Fruit fly (Drosophila melanogaster) whole organism, adult: ENCODE results near the gene CG9503.

Experiments used
- CG14711 ChIP-seq: fragments of 200-800 bp; sonication (Bioruptor generic); optimal IDR thresholded peaks from 2 replicates; lab custom pipeline; 2018; ENCODE audit warnings: missing biosample characterization, mild to moderate bottlenecking, missing genetic modification characterization, moderate library complexity
- CG33017 ChIP-seq: fragments of 200-800 bp; sonication (Bioruptor generic); optimal IDR thresholded peaks from 2 replicates; lab custom pipeline; 2018; ENCODE audit warnings: missing biosample characterization, mild to moderate bottlenecking, missing genetic modification characterization, moderate library complexity
- CG5204 ChIP-seq: fragments of 200-800 bp; sonication (Bioruptor generic); optimal IDR thresholded peaks from 2 replicates; lab custom pipeline; 2016; ENCODE audit warnings: missing biosample characterization, missing genetic modification characterization
- CG7045 ChIP-seq: fragments of 200-800 bp; sonication (Bioruptor generic); optimal IDR thresholded peaks from 2 replicates; lab custom pipeline; 2017; ENCODE audit warnings: missing biosample characterization, mild to moderate bottlenecking, missing genetic modification characterization
- Clk ChIP-seq: fragments of 200-800 bp; sonication (Bioruptor generic); optimal IDR thresholded peaks from 2 replicates; lab custom pipeline; 2017; ENCODE audit warnings: missing biosample characterization, missing genetic modification characterization
- Hr96 ChIP-seq: fragments of 200-800 bp; sonication (Bioruptor generic); optimal IDR thresholded peaks from 2 replicates; lab custom pipeline; 2016; ENCODE audit warnings: missing biosample characterization, missing genetic modification characterization
- bab1 ChIP-seq: fragments of 200-800 bp; sonication (Bioruptor generic); optimal IDR thresholded peaks from 3 replicates; lab custom pipeline; 2019; ENCODE audit warnings: missing biosample characterization, mild to moderate bottlenecking, missing genetic modification characterization, moderate library complexity
- cic ChIP-seq: fragments of 200-800 bp; sonication (Bioruptor generic); optimal IDR thresholded peaks from 2 replicates; lab custom pipeline; 2017; ENCODE audit warnings: missing biosample characterization, mild to moderate bottlenecking, missing genetic modification characterization, moderate library complexity
- cnc ChIP-seq, 2 experiments: fragments of >200 bp; optimal IDR thresholded peaks; 2 replicates each; lab custom pipeline; 2017
- kay ChIP-seq: fragments of 200-800 bp; sonication (Bioruptor generic); peaks from one replicate; lab custom pipeline; 2016; ENCODE audit warnings: missing biosample characterization, missing genetic modification characterization, borderline replicate concordance
- pad ChIP-seq: fragments of 200-800 bp; sonication (Bioruptor generic); optimal IDR thresholded peaks from 3 replicates; lab custom pipeline; 2017; ENCODE audit warnings: missing biosample characterization, missing genetic modification characterization, mild to moderate bottlenecking, moderate library complexity, missing genetic modification reagents
- toe ChIP-seq: fragments of 200-800 bp; sonication (Bioruptor generic); optimal IDR thresholded peaks from 2 replicates; lab custom pipeline; 2016; ENCODE audit warnings: missing biosample characterization, missing genetic modification characterization

DNA sequence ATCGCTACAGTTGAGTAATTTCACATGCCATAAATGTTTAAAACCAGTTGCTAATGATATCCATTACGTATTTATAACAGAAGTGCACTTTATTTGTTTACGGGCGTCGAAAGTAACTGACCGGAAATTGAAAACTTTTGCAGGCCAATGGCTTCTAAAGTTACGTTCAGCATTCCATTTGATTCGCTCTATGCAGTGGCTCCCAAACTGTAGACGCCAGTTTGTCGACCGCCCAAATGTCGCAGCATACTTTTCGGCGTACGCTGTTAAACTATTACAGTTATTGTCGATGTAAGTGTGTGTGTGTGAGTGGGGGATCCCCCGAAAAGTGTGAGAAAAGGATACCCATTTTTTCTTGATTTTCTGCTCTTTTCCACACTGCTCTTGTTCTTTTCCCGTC lies 37.6 kb upstream of the CG9503 start:
- TF ChIP-seq cnc (optimal IDR thresholded peaks at IDR 0.05; lab: Kevin White, UChicago) (no peak), CG14711 (no peak), Hr96 (GFP tag; lab: Kevin White, UChicago) (no peak), toe (GFP tag; lab: Kevin White, UChicago) (no peak), cic (GFP tag; lab: Kevin White, UChicago) (no peak), kay (GFP tag; lab: Kevin White, UChicago) (no peak), CG5204 (GFP tag; lab: Kevin White, UChicago) (no peak), CG33017 (tag; lab: Kevin White, UChicago) (no peak), pad (GFP tag; lab: Kevin White, UChicago) (no peak), bab1 (no peak), Clk (no peak), CG7045 (GFP tag; lab: Kevin White, UChicago) (no peak)
